Fruit fly (Drosophila melanogaster): ENCODE results near the gene CG9265.

The CG9265 gene

DNA sequence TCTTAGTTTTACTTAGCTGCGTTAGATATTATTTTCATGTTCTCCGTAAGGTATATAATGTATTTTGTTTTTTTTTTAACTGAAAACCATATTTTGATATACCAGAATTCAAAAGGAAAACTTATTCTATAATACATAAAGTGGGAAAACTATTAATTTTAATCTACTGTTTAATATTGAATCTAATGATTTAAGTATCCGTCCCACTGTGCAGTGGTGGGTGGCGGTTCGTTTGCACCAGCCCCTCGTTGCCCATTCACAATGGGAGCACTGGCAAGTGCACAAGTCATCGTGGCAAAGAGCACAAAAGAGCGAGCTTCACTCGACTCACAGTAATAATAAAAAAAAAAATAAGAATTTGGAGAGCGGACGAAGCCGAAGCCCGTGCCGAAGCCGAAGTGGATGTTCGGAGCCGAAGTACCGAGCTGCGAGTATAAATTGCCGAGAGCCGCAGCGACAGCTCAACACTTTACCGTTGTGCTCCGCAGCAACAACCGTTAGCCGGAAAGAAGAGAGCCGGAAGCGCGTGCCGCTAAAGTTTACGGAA lies 25.2 kb upstream of the CG9265 start, which contains the start of gene CG34136 (continued):
- TF ChIP-seq zf30C (GFP tag; optimal IDR thresholded peaks at IDR 0.05), result no peak
- TF ChIP-seq CG12659 (GFP tag; optimal IDR thresholded peaks at IDR 0.05), result peak; percentile 38
- TF ChIP-seq sisA (GFP tag; IDR thresholded peaks at IDR 0.05), result 0 out of 2 replicates have a peak, but pooled peaks have one; percentile 28
- no peak for TF ChIP-seq dati (GFP tag; IDR thresholded peaks at IDR 0.05)
- no peak for TF ChIP-seq Elba2 (GFP tag; optimal IDR thresholded peaks at IDR 0.05)
- peak; percentile 29 for TF ChIP-seq CG13775 (GFP tag; optimal IDR thresholded peaks at IDR 0.05)
- TF ChIP-seq CG14860 (GFP tag; IDR thresholded peaks at IDR 0.05; ENCODE audit: partially characterized antibody), result no peak
- TF ChIP-seq jumu (GFP tag; optimal IDR thresholded peaks at IDR 0.05), result no peak
- no peak for TF ChIP-seq Dref (GFP tag; IDR thresholded peaks at IDR 0.05)
- no peak for TF ChIP-seq CG8765 (GFP tag; IDR thresholded peaks at IDR 0.05)
- no peak for TF ChIP-seq ato (GFP tag; IDR thresholded peaks at IDR 0.05; ENCODE audit: partially characterized antibody)
- 0 out of 3 replicates have a peak, but pooled peaks have one; percentile 9 for TF ChIP-seq CG34224 (GFP tag; IDR thresholded peaks at IDR 0.05; ENCODE audit: partially characterized antibody)
- TF ChIP-seq C15 (GFP tag; IDR thresholded peaks at IDR 0.05), result no peak
- no peak for TF ChIP-seq CG11085 (GFP tag; IDR thresholded peaks at IDR 0.05)
- no peak for TF ChIP-seq CG10274 (GFP tag; optimal IDR thresholded peaks at IDR 0.05)
- no peak for TF ChIP-seq Nf-YB (GFP tag; optimal IDR thresholded peaks at IDR 0.05)
- TF ChIP-seq MESR4 (GFP tag; optimal IDR thresholded peaks at IDR 0.05), result no peak
- TF ChIP-seq CG30403 (GFP tag; optimal IDR thresholded peaks at IDR 0.05), result peak; percentile 53
- no peak for TF ChIP-seq CG10654 (GFP tag; optimal IDR thresholded peaks at IDR 0.05)
- no peak for TF ChIP-seq CG4617 (GFP tag; optimal IDR thresholded peaks at IDR 0.05; ENCODE audit: borderline replicate concordance)
- TF ChIP-seq NFAT (GFP tag; IDR thresholded peaks at IDR 0.05), result no peak
- no peak for TF ChIP-seq tup (GFP tag; optimal IDR thresholded peaks at IDR 0.05)
- no peak for TF ChIP-seq sd (tag; optimal IDR thresholded peaks at IDR 0.05)
- TF ChIP-seq otp (GFP tag; IDR thresholded peaks at IDR 0.05), result no peak
- TF ChIP-seq pnt (GFP tag; optimal IDR thresholded peaks at IDR 0.05), result no peak
- no peak for TF ChIP-seq CG14965 (GFP tag; optimal IDR thresholded peaks at IDR 0.05; ENCODE audit: borderline replicate concordance)
- TF ChIP-seq fd64A (GFP tag; optimal IDR thresholded peaks at IDR 0.05), result no peak
- peak; percentile 1 for TF ChIP-seq NC2β (GFP tag; optimal IDR thresholded peaks at IDR 0.05)
- no peak for TF ChIP-seq CG7928 (GFP tag; optimal IDR thresholded peaks at IDR 0.05)
- TF ChIP-seq CG9797 (GFP tag; optimal IDR thresholded peaks at IDR 0.05), result no peak
- no peak for TF ChIP-seq dan (GFP tag; IDR thresholded peaks at IDR 0.05)
- TF ChIP-seq exex (tag; optimal IDR thresholded peaks at IDR 0.05), result no peak
- TF ChIP-seq Xrp1 (GFP tag; IDR thresholded peaks at IDR 0.05), result peak; percentile 44; the same call in 1 of the 2 replicates
- peak; percentile 85 for TF ChIP-seq Med (GFP tag)
- TF ChIP-seq CG4707 (GFP tag; optimal IDR thresholded peaks at IDR 0.05), result peak; percentile 73
- no peak for TF ChIP-seq TFAM (GFP tag; optimal IDR thresholded peaks at IDR 0.05)
- no peak for TF ChIP-seq tio (GFP tag; optimal IDR thresholded peaks at IDR 0.05)
- no peak for TF ChIP-seq kay (GFP tag; optimal IDR thresholded peaks at IDR 0.05)
- no peak for TF ChIP-seq CG10147 (GFP tag; optimal IDR thresholded peaks at IDR 0.05)
- TF ChIP-seq danr (GFP tag; IDR thresholded peaks at IDR 0.05), result no peak
- no peak for TF ChIP-seq CG8478 (optimal IDR thresholded peaks at IDR 0.05)
- TF ChIP-seq aop (GFP tag; IDR thresholded peaks at IDR 0.05), result no peak
- TF ChIP-seq CG5953 (GFP tag; IDR thresholded peaks at IDR 0.05), result no peak
- no peak for TF ChIP-seq trem (tag; optimal IDR thresholded peaks at IDR 0.05)
- TF ChIP-seq tll (GFP tag; optimal IDR thresholded peaks at IDR 0.05), result no peak
- no peak for TF ChIP-seq Ets65A (GFP tag)
- no peak for TF ChIP-seq Pdp1 (GFP tag; optimal IDR thresholded peaks at IDR 0.05)
- no peak for TF ChIP-seq CG1647 (GFP tag; optimal IDR thresholded peaks at IDR 0.05)
- TF ChIP-seq Optix (GFP tag; IDR thresholded peaks at IDR 0.05), result no peak
- peak; percentile 11 for TF ChIP-seq CG15479 (GFP tag; optimal IDR thresholded peaks at IDR 0.05)
- no peak for TF ChIP-seq CG8944 (GFP tag; optimal IDR thresholded peaks at IDR 0.05)
- TF ChIP-seq br (optimal IDR thresholded peaks at IDR 0.05), result no peak

Data from whole organism, embryonic.